Worm (Caenorhabditis elegans) whole organism, L4/young adult: ENCODE results near the gene fbxa-155.

ENCODE experiments used
- W03F9.2 ChIP-seq: fragments of 150-350 bp; optimal IDR thresholded peaks from 2 replicates; lab custom pipeline; 2014; ENCODE audit warnings: missing biosample characterization, missing genetic modification characterization
- dao-5 ChIP-seq: sonication (generic microtip); optimal IDR thresholded peaks from 2 replicates; lab custom pipeline; 2016; ENCODE audit warnings: missing genotype, missing genetic modification characterization, moderate library complexity, missing compliant biosample characterization
- him-1 ChIP-seq: sonication (generic microtip); optimal IDR thresholded peaks from 2 replicates; lab custom pipeline; 2016; ENCODE audit warnings: missing genotype, missing genetic modification reagents, missing genetic modification characterization, missing compliant biosample characterization

DNA sequence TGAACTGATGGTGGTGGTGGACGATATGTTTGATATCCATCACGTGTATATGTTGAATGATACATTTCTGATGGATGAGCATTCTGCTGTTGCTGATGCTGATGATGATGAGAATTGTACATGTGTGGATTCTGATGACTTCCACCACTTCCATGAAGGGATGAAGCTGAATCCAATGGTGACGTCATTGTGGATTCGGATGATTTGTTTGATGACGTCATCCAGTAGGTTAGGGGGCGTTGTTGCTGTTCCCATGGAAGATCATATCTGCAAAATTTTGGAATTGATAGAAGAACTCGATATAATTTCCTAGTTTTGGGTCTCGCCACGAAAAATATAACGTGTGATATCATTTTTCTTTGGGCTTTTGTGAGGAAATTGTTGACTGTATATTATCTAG is 46.6 kb downstream of the fbxa-155 start:
- TF ChIP-seq W03F9.2 (tag; lab: Kevin White, UChicago) (no peak), him-1 (tag; lab: Kevin White, UChicago) (no peak), dao-5 (tag; lab: Kevin White, UChicago) (no peak)
